Worm (Caenorhabditis elegans) whole organism, late embryonic: Measurements from ENCODE around the gene him-4.

ENCODE experiments used
- C08G9.2 ChIP-seq: sonication (generic microtip); optimal IDR thresholded peaks from 2 replicates; lab custom pipeline; 2016; ENCODE audit warnings: mild to moderate bottlenecking, missing genetic modification characterization, moderate library complexity, missing compliant biosample characterization
- C38D4.7 ChIP-seq: fragments of 200-800 bp; sonication (Bioruptor generic); optimal IDR thresholded peaks from 2 replicates; lab custom pipeline; 2018; ENCODE audit warnings: mild to moderate bottlenecking, missing genetic modification characterization, moderate library complexity, missing compliant biosample characterization
- K02D7.2 ChIP-seq: sonication (generic microtip); optimal IDR thresholded peaks from 2 replicates; lab custom pipeline; 2017; ENCODE audit warnings: mild to moderate bottlenecking, missing genetic modification characterization, missing compliant biosample characterization
- K09A11.1 ChIP-seq: sonication (generic microtip); optimal IDR thresholded peaks from 2 replicates; lab custom pipeline; 2017; ENCODE audit warnings: antibody characterized with exemption, mild to moderate bottlenecking, missing genetic modification characterization, missing compliant biosample characterization; ENCODE audit not compliant: insufficient read depth
- T23F11.4 ChIP-seq: fragments of 200-800 bp; sonication (Bioruptor generic); optimal IDR thresholded peaks from 2 replicates; lab custom pipeline; 2018; ENCODE audit warnings: mild to moderate bottlenecking, missing genetic modification characterization, missing compliant biosample characterization
- ceh-14 ChIP-seq: sonication (generic microtip); optimal IDR thresholded peaks from 2 replicates; lab custom pipeline; 2016; ENCODE audit warnings: missing genotype, missing genetic modification characterization, missing compliant biosample characterization
- ceh-18 ChIP-seq: sonication (generic microtip); optimal IDR thresholded peaks from 2 replicates; lab custom pipeline; 2016; ENCODE audit warnings: missing genetic modification characterization, missing compliant biosample characterization
- ceh-22 ChIP-seq: sonication (generic microtip); optimal IDR thresholded peaks from 2 replicates; lab custom pipeline; 2017; ENCODE audit warnings: missing biosample characterization, missing genetic modification characterization
- ceh-30 ChIP-seq: fragments of 150-350 bp; optimal IDR thresholded peaks from 2 replicates; lab custom pipeline; 2014; ENCODE audit warnings: missing biosample characterization, missing genetic modification characterization
- ceh-45 ChIP-seq: fragments of 200-800 bp; sonication (Bioruptor generic); IDR thresholded peaks from 2 replicates; pipeline ENCODE4 v1.3.6; 2022; ENCODE audit warnings: missing genetic modification reagents, missing genetic modification characterization, missing compliant biosample characterization
- ceh-48 ChIP-seq: sonication (generic microtip); optimal IDR thresholded peaks from 2 replicates; lab custom pipeline; 2016; ENCODE audit warnings: missing genetic modification characterization, inconsistent platforms, missing compliant biosample characterization
- ceh-6 ChIP-seq: fragments of 200-800 bp; sonication (Bioruptor generic); optimal IDR thresholded peaks from 2 replicates; lab custom pipeline; 2018; ENCODE audit warnings: mild to moderate bottlenecking, missing genetic modification characterization, missing compliant biosample characterization
- che-1 ChIP-seq: sonication (generic microtip); optimal IDR thresholded peaks from 2 replicates; lab custom pipeline; 2016; ENCODE audit warnings: mild to moderate bottlenecking, missing genetic modification characterization, missing compliant biosample characterization
- dmd-4 ChIP-seq: sonication (generic microtip); optimal IDR thresholded peaks from 2 replicates; lab custom pipeline; 2016; ENCODE audit warnings: borderline replicate concordance, missing genetic modification characterization, missing compliant biosample characterization
- dve-1 ChIP-seq: sonication (generic microtip); optimal IDR thresholded peaks from 2 replicates; lab custom pipeline; 2017; ENCODE audit warnings: antibody characterized with exemption, mild to moderate bottlenecking, missing genetic modification characterization, missing compliant biosample characterization
- ets-4 ChIP-seq: sonication (generic microtip); optimal IDR thresholded peaks from 2 replicates; lab custom pipeline; 2016; ENCODE audit warnings: missing genetic modification characterization, missing compliant biosample characterization
- eyg-1 ChIP-seq: sonication (generic microtip); optimal IDR thresholded peaks from 2 replicates; lab custom pipeline; 2016; ENCODE audit warnings: missing genotype, missing genetic modification characterization, missing compliant biosample characterization
- fax-1 ChIP-seq: sonication (generic microtip); optimal IDR thresholded peaks from 2 replicates; lab custom pipeline; 2016; ENCODE audit warnings: missing genotype, missing genetic modification characterization, missing compliant biosample characterization
- fkh-6 ChIP-seq: sonication (generic microtip); optimal IDR thresholded peaks from 2 replicates; lab custom pipeline; 2016; ENCODE audit warnings: missing genetic modification characterization, missing compliant biosample characterization
- gmeb-2 ChIP-seq: sonication (generic microtip); optimal IDR thresholded peaks from 2 replicates; lab custom pipeline; 2016; ENCODE audit warnings: missing genetic modification characterization, inconsistent platforms, missing compliant biosample characterization
- hlh-13 ChIP-seq: fragments of 200-800 bp; sonication (Bioruptor generic); optimal IDR thresholded peaks from 2 replicates; lab custom pipeline; 2018; ENCODE audit warnings: mild to moderate bottlenecking, missing genetic modification characterization, missing compliant biosample characterization
- hlh-6 ChIP-seq: sonication (generic microtip); optimal IDR thresholded peaks from 2 replicates; lab custom pipeline; 2016; ENCODE audit warnings: missing genotype, missing genetic modification characterization, missing compliant biosample characterization
- hlh-8 ChIP-seq: sonication (generic microtip); optimal IDR thresholded peaks from 2 replicates; lab custom pipeline; 2016; ENCODE audit warnings: missing genotype, missing genetic modification characterization, missing compliant biosample characterization
- lin-11 ChIP-seq: fragments of 200-800 bp; sonication (Bioruptor generic); optimal IDR thresholded peaks from 2 replicates; lab custom pipeline; 2018; ENCODE audit warnings: mild to moderate bottlenecking, missing genetic modification characterization, missing compliant biosample characterization
- madf-2 ChIP-seq: sonication (generic microtip); optimal IDR thresholded peaks from 2 replicates; lab custom pipeline; 2017; ENCODE audit warnings: missing genetic modification characterization, missing compliant biosample characterization
- nfya-1 ChIP-seq: sonication (generic microtip); optimal IDR thresholded peaks from 2 replicates; lab custom pipeline; 2017; ENCODE audit warnings: missing genetic modification characterization, mild to moderate bottlenecking, missing compliant biosample characterization, antibody characterized with exemption, moderate library complexity
- nhr-11 ChIP-seq: fragments of 150-350 bp; optimal IDR thresholded peaks from 2 replicates; lab custom pipeline; 2014; ENCODE audit warnings: missing biosample characterization, missing genetic modification characterization
- pax-1 ChIP-seq: fragments of 150-350 bp; optimal IDR thresholded peaks from 2 replicates; lab custom pipeline; 2014; ENCODE audit warnings: missing biosample characterization, missing genetic modification characterization
- pha-2 ChIP-seq: sonication (generic microtip); optimal IDR thresholded peaks from 2 replicates; lab custom pipeline; 2017; ENCODE audit warnings: mild to moderate bottlenecking, missing genetic modification characterization, missing compliant biosample characterization
- pqm-1 ChIP-seq: sonication (generic microtip); optimal IDR thresholded peaks from 2 replicates; lab custom pipeline; 2016; ENCODE audit warnings: missing genetic modification characterization, missing compliant biosample characterization
- pros-1 ChIP-seq: fragments of 150-350 bp; optimal IDR thresholded peaks from 2 replicates; lab custom pipeline; 2014; ENCODE audit warnings: missing biosample characterization, missing genetic modification reagents, missing genetic modification characterization
- ref-2 ChIP-seq: sonication (generic microtip); optimal IDR thresholded peaks from 2 replicates; lab custom pipeline; 2016; ENCODE audit warnings: missing genetic modification characterization, missing compliant biosample characterization
- rnt-1 ChIP-seq: sonication (generic microtip); optimal IDR thresholded peaks from 2 replicates; lab custom pipeline; 2016; ENCODE audit warnings: missing genetic modification characterization, missing compliant biosample characterization
- sdc-2 ChIP-seq: sonication (generic microtip); optimal IDR thresholded peaks from 2 replicates; lab custom pipeline; 2016; ENCODE audit warnings: missing genotype, missing genetic modification characterization, missing compliant biosample characterization
- tbx-2 ChIP-seq: sonication (generic microtip); optimal IDR thresholded peaks from 2 replicates; lab custom pipeline; 2016; ENCODE audit warnings: missing genetic modification characterization, missing compliant biosample characterization
- tbx-7 ChIP-seq: sonication (generic microtip); optimal IDR thresholded peaks from 2 replicates; lab custom pipeline; 2016; ENCODE audit warnings: missing genotype, missing genetic modification characterization, missing compliant biosample characterization
- ttx-3 ChIP-seq: sonication (generic microtip); optimal IDR thresholded peaks from 2 replicates; lab custom pipeline; 2016; ENCODE audit warnings: missing genetic modification reagents, missing genetic modification characterization, missing compliant biosample characterization
- unc-42 ChIP-seq: sonication (generic microtip); optimal IDR thresholded peaks from 2 replicates; lab custom pipeline; 2016; ENCODE audit warnings: missing genotype, missing genetic modification characterization, missing compliant biosample characterization
- unc-55 ChIP-seq: sonication (generic microtip); optimal IDR thresholded peaks from 2 replicates; lab custom pipeline; 2017; ENCODE audit warnings: missing biosample characterization, missing genetic modification reagents, missing genetic modification characterization
- unc-86 ChIP-seq: sonication (generic microtip); optimal IDR thresholded peaks from 2 replicates; lab custom pipeline; 2016; ENCODE audit warnings: missing genetic modification characterization, missing compliant biosample characterization
- zip-5 ChIP-seq: sonication (generic microtip); optimal IDR thresholded peaks from 2 replicates; lab custom pipeline; 2016; ENCODE audit warnings: missing genetic modification characterization, missing compliant biosample characterization
- ztf-16 ChIP-seq: sonication (generic microtip); optimal IDR thresholded peaks from 2 replicates; lab custom pipeline; 2017; ENCODE audit warnings: missing genetic modification characterization, missing compliant biosample characterization

him-4 gene

ce11 chrX:9743513-9743914 is 26.1 kb downstream of the him-4 start (continued):
- TF ChIP-seq fkh-6 (tag; lab: Kevin White, UChicago) (peak; percentile 96), ztf-16 (tag; lab: Kevin White, UChicago) (peak; percentile 98), ceh-45 (GFP tag; lab: Robert Waterston, UW) (peak; percentile 98), ceh-6 (GFP tag; lab: Kevin White, UChicago) (peak; percentile 93), hlh-13 (GFP tag; lab: Kevin White, UChicago) (peak; percentile 76), che-1 (tag; lab: Kevin White, UChicago) (peak; percentile 95), K09A11.1 (tag; lab: Kevin White, UChicago) (peak; percentile 93), ceh-30 (tag; lab: Kevin White, UChicago) (peak; percentile 73), unc-86 (peak; percentile 96), tbx-2 (peak; percentile 95), dve-1 (peak; percentile 94), gmeb-2 (tag; lab: Kevin White, UChicago) (peak; percentile 98), rnt-1 (tag; lab: Kevin White, UChicago) (peak; percentile 95), ceh-22 (tag; lab: Kevin White, UChicago) (peak; percentile 57), T23F11.4 (GFP tag; lab: Kevin White, UChicago) (peak; percentile 92), K02D7.2 (tag; lab: Kevin White, UChicago) (peak; percentile 94)

- TF ChIP-seq dve-1 (no peak), nfya-1 (tag; lab: Kevin White, UChicago) (no peak), gmeb-2 (tag; lab: Kevin White, UChicago) (no peak)
Observed at ce11 chrX:9754537-9754936, 37.2 kb downstream of the him-4 start.

ce11 chrX:9756971-9757370 is 39.6 kb downstream of the him-4 start, which contains the start of gene T09B9.1:
T09B9.1 (plus strand) TSS chrX:9757271.
- TF ChIP-seq pax-1 (tag; lab: Kevin White, UChicago) = no peak
- TF ChIP-seq nfya-1 (tag; lab: Kevin White, UChicago) = no peak

- no peak for TF ChIP-seq tbx-7 (tag; lab: Kevin White, UChicago)
- TF ChIP-seq dmd-4 = no peak
- TF ChIP-seq hlh-13 (GFP tag; lab: Kevin White, UChicago) = no peak
- no peak for TF ChIP-seq pqm-1
Observed at ce11 chrX:9761266-9761665, 43.9 kb downstream of the him-4 start, which contains the start of gene T09B9.3. T09B9.3 (minus strand) TSS chrX:9761366.

- no peak for TF ChIP-seq ets-4 (tag; lab: Kevin White, UChicago)
- TF ChIP-seq ztf-16 (tag; lab: Kevin White, UChicago) = no peak
- TF ChIP-seq ceh-45 (GFP tag; lab: Robert Waterston, UW) = no peak
- no peak for TF ChIP-seq fkh-6 (tag; lab: Kevin White, UChicago)
- no peak for TF ChIP-seq tbx-7 (tag; lab: Kevin White, UChicago)
- no peak for TF ChIP-seq fax-1 (tag; lab: Kevin White, UChicago)
- TF ChIP-seq ceh-30 (tag; lab: Kevin White, UChicago) = no peak
- no peak for TF ChIP-seq lin-11
- no peak for TF ChIP-seq unc-55
- TF ChIP-seq sdc-2 (tag; lab: Kevin White, UChicago) = no peak
- TF ChIP-seq eyg-1 = no peak
- TF ChIP-seq ceh-14 (tag; lab: Kevin White, UChicago) = no peak
- TF ChIP-seq unc-42 (tag; lab: Kevin White, UChicago) = no peak
- no peak for TF ChIP-seq ceh-18 (tag; lab: Kevin White, UChicago)
- TF ChIP-seq ref-2 = no peak
Observed at ce11 chrX:9763903-9764302, 46.5 kb downstream of the him-4 start.

- TF ChIP-seq C08G9.2 (tag; lab: Kevin White, UChicago) (no peak), madf-2 (tag; lab: Kevin White, UChicago) (no peak), tbx-2 (no peak), ceh-22 (tag; lab: Kevin White, UChicago) (no peak), hlh-8 (tag; lab: Kevin White, UChicago) (no peak), ref-2 (no peak), ttx-3 (no peak), pax-1 (tag; lab: Kevin White, UChicago) (no peak), ceh-48 (tag; lab: Kevin White, UChicago) (no peak), hlh-6 (tag; lab: Kevin White, UChicago) (no peak), nhr-11 (tag; lab: Kevin White, UChicago) (no peak), zip-5 (tag; lab: Kevin White, UChicago) (no peak), C38D4.7 (GFP tag; lab: Kevin White, UChicago) (no peak), che-1 (tag; lab: Kevin White, UChicago) (no peak), pha-2 (tag; lab: Kevin White, UChicago) (no peak), gmeb-2 (tag; lab: Kevin White, UChicago) (no peak), pros-1 (tag; lab: Kevin White, UChicago) (no peak), dve-1 (no peak), rnt-1 (tag; lab: Kevin White, UChicago) (no peak)
- TF ChIP-seq, all 69 proteins: peak for 0
Observed at ce11 chrX:9764822-9765221, 47.5 kb downstream of the him-4 start, which contains the start of gene slc-17.9. slc-17.9 (minus strand) TSS chrX:9764922.
